Fruit fly (Drosophila melanogaster) whole organism, embryonic: ENCODE measurements around the gene sima.

Experiments
- Antp ChIP-seq: fragments of 200-800 bp; sonication (Bioruptor generic); optimal IDR thresholded peaks from 3 replicates; lab custom pipeline; 2016; ENCODE audit warnings: missing biosample characterization, missing genetic modification characterization
- Atf3 ChIP-seq: fragments of 200-800 bp; sonication (Bioruptor generic); optimal IDR thresholded peaks from 3 replicates; lab custom pipeline; 2016; ENCODE audit warnings: missing biosample characterization, missing genetic modification characterization
- BEAF-32 ChIP-seq: fragments of 200-800 bp; sonication (Bioruptor generic); optimal IDR thresholded peaks from 3 replicates; lab custom pipeline; 2017; ENCODE audit warnings: missing biosample characterization, missing genetic modification characterization, mild to moderate bottlenecking, moderate library complexity, missing genetic modification reagents
- Bdp1 ChIP-seq: fragments of 200-800 bp; sonication (Bioruptor generic); optimal IDR thresholded peaks from 3 replicates; lab custom pipeline; 2016; ENCODE audit warnings: missing biosample characterization, missing genetic modification characterization
- BtbVII ChIP-seq: fragments of 200-800 bp; sonication (Bioruptor generic); optimal IDR thresholded peaks from 3 replicates; lab custom pipeline; 2017; ENCODE audit warnings: missing biosample characterization, mild to moderate bottlenecking, missing genetic modification characterization
- CG10321 ChIP-seq: fragments of 200-800 bp; sonication (Bioruptor generic); IDR thresholded peaks from 2 replicates; pipeline ENCODE4 v1.3.6; 2022; ENCODE audit warnings: missing biosample characterization, missing genetic modification characterization
- CG11560 ChIP-seq: fragments of 200-800 bp; sonication (Bioruptor generic); IDR thresholded peaks from 3 replicates; pipeline ENCODE4 v1.3.6; 2022; ENCODE audit warnings: missing biosample characterization, missing genetic modification characterization
- CG12104 ChIP-seq: fragments of 200-800 bp; sonication (Bioruptor generic); optimal IDR thresholded peaks from 3 replicates; lab custom pipeline; 2016; ENCODE audit warnings: missing biosample characterization, missing genetic modification characterization
- CG12236 ChIP-seq: fragments of 200-800 bp; sonication (Bioruptor generic); optimal IDR thresholded peaks from 2 replicates; lab custom pipeline; 2016; ENCODE audit warnings: missing biosample characterization, missing genetic modification characterization
- CG12942 ChIP-seq: fragments of 200-800 bp; sonication (Bioruptor generic); optimal IDR thresholded peaks from 3 replicates; lab custom pipeline; 2016; ENCODE audit warnings: missing biosample characterization, missing genetic modification characterization
- CG14050 ChIP-seq: fragments of 200-800 bp; sonication (Bioruptor generic); IDR thresholded peaks from 3 replicates; pipeline ENCODE4 v1.3.6; 2022; ENCODE audit warnings: missing biosample characterization, missing genetic modification characterization
- CG15479 ChIP-seq: fragments of 200-800 bp; sonication (Bioruptor generic); optimal IDR thresholded peaks from 3 replicates; lab custom pipeline; 2019; ENCODE audit warnings: missing biosample characterization, mild to moderate bottlenecking, missing genetic modification characterization, moderate library complexity
- CG15514 ChIP-seq: fragments of 200-800 bp; sonication (Bioruptor generic); optimal IDR thresholded peaks from 3 replicates; lab custom pipeline; 2017; ENCODE audit warnings: missing biosample characterization, missing genetic modification characterization, mild to moderate bottlenecking, moderate library complexity, missing genetic modification reagents
- CG2120 ChIP-seq: fragments of 200-800 bp; sonication (Bioruptor generic); optimal IDR thresholded peaks from 3 replicates; lab custom pipeline; 2016; ENCODE audit warnings: missing biosample characterization, missing genetic modification characterization
- CG2129 ChIP-seq: fragments of 200-800 bp; sonication (Bioruptor generic); IDR thresholded peaks from 2 replicates; pipeline ENCODE4 v1.3.6; 2022; ENCODE audit warnings: missing biosample characterization, missing genetic modification characterization; ENCODE audit not compliant: partially characterized antibody
- CG3995 ChIP-seq: fragments of 200-800 bp; sonication (Bioruptor generic); optimal IDR thresholded peaks from 3 replicates; lab custom pipeline; 2016; ENCODE audit warnings: missing biosample characterization, missing genetic modification characterization
- CG4820 ChIP-seq: fragments of 200-800 bp; sonication (Bioruptor generic); optimal IDR thresholded peaks from 3 replicates; lab custom pipeline; 2016; ENCODE audit warnings: missing biosample characterization, missing genetic modification characterization
- CG5180 ChIP-seq: fragments of 200-800 bp; sonication (Bioruptor generic); optimal IDR thresholded peaks from 3 replicates; lab custom pipeline; 2017; ENCODE audit warnings: missing biosample characterization, missing genetic modification characterization, mild to moderate bottlenecking, moderate library complexity, missing genetic modification reagents
- CG6654 ChIP-seq: fragments of 200-800 bp; sonication (Bioruptor generic); optimal IDR thresholded peaks from 2 replicates; lab custom pipeline; 2017; ENCODE audit warnings: missing biosample characterization, mild to moderate bottlenecking, missing genetic modification characterization
- CG6683 ChIP-seq: fragments of 200-800 bp; sonication (Bioruptor generic); optimal IDR thresholded peaks from 2 replicates; lab custom pipeline; 2017; ENCODE audit warnings: missing biosample characterization, mild to moderate bottlenecking, missing genetic modification characterization, missing genetic modification reagents
- CG6689 ChIP-seq: fragments of 200-800 bp; sonication (Bioruptor generic); IDR thresholded peaks from 2 replicates; pipeline ENCODE4 v1.3.6; 2022; ENCODE audit warnings: missing biosample characterization, missing genetic modification characterization
- CG8944 ChIP-seq: fragments of 200-800 bp; sonication (Bioruptor generic); optimal IDR thresholded peaks from 3 replicates; lab custom pipeline; 2016; ENCODE audit warnings: missing biosample characterization, missing genetic modification characterization
- CG9215 ChIP-seq: fragments of 200-800 bp; sonication (Bioruptor generic); IDR thresholded peaks from 2 replicates; pipeline ENCODE4 v1.3.6; 2022; ENCODE audit warnings: missing biosample characterization, missing genetic modification characterization
- D19B ChIP-seq: fragments of 200-800 bp; sonication (Bioruptor generic); optimal IDR thresholded peaks from 2 replicates; lab custom pipeline; 2017; ENCODE audit warnings: missing biosample characterization, mild to moderate bottlenecking, missing genetic modification characterization
- Eip74EF ChIP-seq, 2 experiments: fragments of 200-800 bp in 1 of 2; fragments of >200 bp in 1 of 2; sonication (Bioruptor generic) in 1 of 2; optimal IDR thresholded peaks; 2 replicates each; lab custom pipeline; 2017 to 2019; ENCODE audit warnings: missing biosample characterization in 2 of 2, missing genetic modification characterization in 2 of 2, mild to moderate bottlenecking in 1 of 2, moderate library complexity in 1 of 2
- Ets65A ChIP-seq: fragments of 200-800 bp; sonication (Bioruptor generic); peaks from one replicate; lab custom pipeline; 2016; ENCODE audit warnings: missing biosample characterization, missing genetic modification characterization
- Ets97D ChIP-seq: fragments of 200-800 bp; sonication (Bioruptor generic); optimal IDR thresholded peaks from 3 replicates; lab custom pipeline; 2016; ENCODE audit warnings: missing biosample characterization, missing genetic modification characterization
- Fer3 ChIP-seq: fragments of 200-800 bp; sonication (Bioruptor generic); optimal IDR thresholded peaks from 2 replicates; lab custom pipeline; 2018; ENCODE audit warnings: missing biosample characterization, mild to moderate bottlenecking, missing genetic modification characterization, moderate library complexity
- Gug ChIP-seq: fragments of 200-800 bp; sonication (Bioruptor generic); IDR thresholded peaks from 4 replicates; pipeline ENCODE4 v1.3.6; 2022; ENCODE audit warnings: missing biosample characterization, missing genetic modification characterization
- H15 ChIP-seq: fragments of 200-800 bp; sonication (Bioruptor generic); IDR thresholded peaks from 3 replicates; pipeline ENCODE4 v1.3.6; 2022; ENCODE audit warnings: missing biosample characterization, missing genetic modification characterization
- Hr51 ChIP-seq, 2 experiments: fragments of 200-800 bp; sonication (Bioruptor generic); optimal IDR thresholded peaks; 2 replicates in 1 of 2; 3 replicates in 1 of 2; lab custom pipeline; 2016 to 2018; ENCODE audit warnings: missing biosample characterization in 2 of 2, missing genetic modification characterization in 2 of 2, mild to moderate bottlenecking in 1 of 2, moderate library complexity in 1 of 2
- Lpt ChIP-seq: fragments of >200 bp; optimal IDR thresholded peaks from 2 replicates; lab custom pipeline; 2018; ENCODE audit warnings: missing biosample characterization, missing genetic modification characterization
- Max ChIP-seq: fragments of 200-800 bp; sonication (Bioruptor generic); optimal IDR thresholded peaks from 2 replicates; lab custom pipeline; 2016; ENCODE audit warnings: missing biosample characterization, mild to moderate bottlenecking, missing genetic modification characterization
- Myb ChIP-seq: fragments of 200-800 bp; sonication (Bioruptor generic); optimal IDR thresholded peaks from 2 replicates; lab custom pipeline; 2016; ENCODE audit warnings: missing biosample characterization, missing genetic modification characterization
- NC2α ChIP-seq: fragments of 200-800 bp; sonication (Bioruptor generic); optimal IDR thresholded peaks from 2 replicates; lab custom pipeline; 2016; ENCODE audit warnings: missing biosample characterization, missing genetic modification characterization
- Xbp1 ChIP-seq: fragments of 200-800 bp; sonication (Bioruptor generic); optimal IDR thresholded peaks from 3 replicates; lab custom pipeline; 2016; ENCODE audit warnings: missing biosample characterization, mild to moderate bottlenecking, missing genetic modification characterization
- YL-1 ChIP-seq: fragments of 200-800 bp; sonication (Bioruptor generic); optimal IDR thresholded peaks from 3 replicates; lab custom pipeline; 2017; ENCODE audit warnings: missing biosample characterization, mild to moderate bottlenecking, missing genetic modification characterization
- ac ChIP-seq: fragments of 200-800 bp; sonication (Bioruptor generic); optimal IDR thresholded peaks from 3 replicates; lab custom pipeline; 2017; ENCODE audit warnings: missing biosample characterization, mild to moderate bottlenecking, missing genetic modification characterization
- bcd ChIP-seq: fragments of 200-800 bp; sonication (Bioruptor generic); optimal IDR thresholded peaks from 2 replicates; lab custom pipeline; 2017; ENCODE audit warnings: missing biosample characterization, mild to moderate bottlenecking, missing genetic modification characterization
- cato ChIP-seq: fragments of 200-800 bp; sonication (Bioruptor generic); optimal IDR thresholded peaks from 2 replicates; lab custom pipeline; 2016; ENCODE audit warnings: missing biosample characterization, missing genetic modification characterization, borderline replicate concordance
- h ChIP-seq: fragments of >200 bp; optimal IDR thresholded peaks from 2 replicates; lab custom pipeline; 2017
- ind ChIP-seq: fragments of 200-800 bp; sonication (Bioruptor generic); optimal IDR thresholded peaks from 3 replicates; lab custom pipeline; 2016; ENCODE audit warnings: missing biosample characterization, missing genetic modification characterization
- lab ChIP-seq: fragments of 200-800 bp; sonication (Bioruptor generic); optimal IDR thresholded peaks from 3 replicates; lab custom pipeline; 2017; ENCODE audit warnings: missing biosample characterization, missing genetic modification characterization, mild to moderate bottlenecking, moderate library complexity, missing genetic modification reagents
- lmd ChIP-seq: fragments of 200-800 bp; sonication (Bioruptor generic); IDR thresholded peaks from 2 replicates; pipeline ENCODE4 v1.3.6; 2022; ENCODE audit warnings: missing biosample characterization, missing genetic modification characterization
- lola ChIP-seq, 3 experiments: fragments of >200 bp in 2 of 3; fragments of 200-800 bp in 1 of 3; sonication (Bioruptor generic) in 1 of 3; optimal IDR thresholded peaks; 2 replicates each; lab custom pipeline; 2017 to 2019; ENCODE audit warnings: missing biosample characterization in 3 of 3, missing genetic modification characterization in 3 of 3, mild to moderate bottlenecking in 1 of 3, moderate library complexity in 1 of 3
- mirr ChIP-seq: fragments of 200-800 bp; sonication (Bioruptor generic); optimal IDR thresholded peaks from 3 replicates; lab custom pipeline; 2018; ENCODE audit warnings: missing biosample characterization, mild to moderate bottlenecking, missing genetic modification characterization
- mld ChIP-seq: fragments of 200-800 bp; sonication (Bioruptor generic); IDR thresholded peaks from 3 replicates; pipeline ENCODE4 v1.3.6; 2022; ENCODE audit warnings: missing biosample characterization, missing genetic modification characterization; ENCODE audit not compliant: partially characterized antibody
- so ChIP-seq: fragments of 200-800 bp; sonication (Bioruptor generic); IDR thresholded peaks from 3 replicates; pipeline ENCODE4 v1.3.6; 2022; ENCODE audit warnings: missing biosample characterization, missing genetic modification characterization
- tna ChIP-seq: fragments of 200-800 bp; sonication (Bioruptor generic); IDR thresholded peaks from 2 replicates; pipeline ENCODE4 v1.3.6; 2022; ENCODE audit warnings: missing biosample characterization, missing genetic modification characterization; ENCODE audit not compliant: partially characterized antibody
- wor ChIP-seq: fragments of 200-800 bp; sonication (Bioruptor generic); IDR thresholded peaks from 2 replicates; pipeline ENCODE4 v1.3.6; 2022; ENCODE audit warnings: missing biosample characterization, missing genetic modification characterization
- yki ChIP-seq: fragments of >200 bp; optimal IDR thresholded peaks from 3 replicates; lab custom pipeline; 2018
- zen ChIP-seq: fragments of 200-800 bp; sonication (Bioruptor generic); optimal IDR thresholded peaks from 3 replicates; lab custom pipeline; 2018; ENCODE audit warnings: missing biosample characterization, mild to moderate bottlenecking, missing genetic modification characterization, moderate library complexity

sima gene

dm6 chr3R:30039494-30039893 is 18.6 kb upstream of the sima start, which contains the start of the genes janA, Sry-alpha and Sry-beta (continued):
- TF ChIP-seq CG15514 (GFP tag; lab: Kevin White, UChicago), result peak; percentile 94
- TF ChIP-seq wor (GFP tag; lab: Robert Waterston, UW), result no peak
- TF ChIP-seq CG5180, result no peak
- no peak for TF ChIP-seq CG6654 (GFP tag; lab: Kevin White, UChicago)
- TF ChIP-seq NC2α (GFP tag; lab: Kevin White, UChicago), result no peak
- no peak for TF ChIP-seq Eip74EF (GFP tag; optimal IDR thresholded peaks at IDR 0.05; lab: Kevin White, UChicago)
- TF ChIP-seq BtbVII (GFP tag; lab: Kevin White, UChicago), result no peak
- no peak for TF ChIP-seq CG4820 (GFP tag; lab: Kevin White, UChicago)
- TF ChIP-seq BEAF-32 (GFP tag; lab: Kevin White, UChicago), result peak; percentile 99
- TF ChIP-seq Gug (GFP tag; lab: Robert Waterston, UW), result peak; percentile 51; the same call in 1 of the 4 replicates
- TF ChIP-seq zen, result peak; percentile 35
- TF ChIP-seq H15, result no peak
- TF ChIP-seq CG2129 (GFP tag; lab: Robert Waterston, UW), result peak; percentile 100
- peak; percentile 44 for TF ChIP-seq Ets97D (GFP tag; lab: Kevin White, UChicago)
- no peak for TF ChIP-seq Antp (GFP tag; lab: Kevin White, UChicago)
- TF ChIP-seq CG14050 (GFP tag; lab: Robert Waterston, UW), result no peak
- no peak for TF ChIP-seq Bdp1
- peak; percentile 78 for TF ChIP-seq CG3995 (GFP tag; lab: Kevin White, UChicago)
- no peak for TF ChIP-seq Fer3 (tag; lab: Kevin White, UChicago)
- TF ChIP-seq Xbp1 (GFP tag; lab: Kevin White, UChicago), result no peak
- TF ChIP-seq ind, result no peak
- no peak for TF ChIP-seq CG6683 (GFP tag; lab: Kevin White, UChicago)
- TF ChIP-seq CG10321, result no peak
- no peak for TF ChIP-seq lola (GFP tag; optimal IDR thresholded peaks at IDR 0.05; lab: Kevin White, UChicago)
- TF ChIP-seq mirr (GFP tag; lab: Kevin White, UChicago), result no peak
- no peak for TF ChIP-seq CG12942
- no peak for TF ChIP-seq CG12236 (GFP tag; lab: Kevin White, UChicago)
- TF ChIP-seq Myb (GFP tag; lab: Kevin White, UChicago), result peak; percentile 29
- no peak for TF ChIP-seq yki (lab: Kevin White, UChicago)
- TF ChIP-seq h (lab: Kevin White, UChicago), result no peak
- peak; percentile 98 for TF ChIP-seq tna (GFP tag; lab: Robert Waterston, UW)
- TF ChIP-seq Ets65A (GFP tag; lab: Kevin White, UChicago), result peak; percentile 40
- no peak for TF ChIP-seq CG12104 (GFP tag; lab: Kevin White, UChicago)
- no peak for TF ChIP-seq CG11560 (tag; lab: Robert Waterston, UW)
- no peak for TF ChIP-seq CG15479 (GFP tag; lab: Kevin White, UChicago)
- TF ChIP-seq so, result no peak
- no peak for TF ChIP-seq Atf3 (GFP tag; lab: Kevin White, UChicago)
- peak; percentile 96 for TF ChIP-seq mld (GFP tag; lab: Robert Waterston, UW)
- TF ChIP-seq Hr51 (GFP tag; optimal IDR thresholded peaks at IDR 0.05; lab: Kevin White, UChicago), result no peak
- no peak for TF ChIP-seq Lpt (GFP tag; lab: Kevin White, UChicago)
- peak; percentile 4; the same call in 1 of the 2 replicates for TF ChIP-seq CG9215 (GFP tag; lab: Robert Waterston, UW)
- TF ChIP-seq lmd (GFP tag; lab: Robert Waterston, UW), result no peak
- TF ChIP-seq Max (GFP tag; lab: Kevin White, UChicago), result no peak
- TF ChIP-seq cato (GFP tag; lab: Kevin White, UChicago), result no peak
- TF ChIP-seq D19B, result no peak
- no peak for TF ChIP-seq bcd (GFP tag; lab: Kevin White, UChicago)
- TF ChIP-seq ac, result no peak
- TF ChIP-seq CG6689 (GFP tag; lab: Robert Waterston, UW), result no peak
- peak; percentile 86 for TF ChIP-seq YL-1 (GFP tag; lab: Kevin White, UChicago)
- TF ChIP-seq CG2120 (GFP tag; lab: Kevin White, UChicago), result no peak
- no peak for TF ChIP-seq lab (GFP tag; lab: Kevin White, UChicago)
- TF ChIP-seq CG8944 (GFP tag; lab: Kevin White, UChicago), result no peak
